Fruit fly (Drosophila melanogaster): ENCODE data around the gene Chd1.
A peak's percentile ranks its signal among the peaks of the same experiment; 100 is the strongest.

Chd1 gene

DNA sequence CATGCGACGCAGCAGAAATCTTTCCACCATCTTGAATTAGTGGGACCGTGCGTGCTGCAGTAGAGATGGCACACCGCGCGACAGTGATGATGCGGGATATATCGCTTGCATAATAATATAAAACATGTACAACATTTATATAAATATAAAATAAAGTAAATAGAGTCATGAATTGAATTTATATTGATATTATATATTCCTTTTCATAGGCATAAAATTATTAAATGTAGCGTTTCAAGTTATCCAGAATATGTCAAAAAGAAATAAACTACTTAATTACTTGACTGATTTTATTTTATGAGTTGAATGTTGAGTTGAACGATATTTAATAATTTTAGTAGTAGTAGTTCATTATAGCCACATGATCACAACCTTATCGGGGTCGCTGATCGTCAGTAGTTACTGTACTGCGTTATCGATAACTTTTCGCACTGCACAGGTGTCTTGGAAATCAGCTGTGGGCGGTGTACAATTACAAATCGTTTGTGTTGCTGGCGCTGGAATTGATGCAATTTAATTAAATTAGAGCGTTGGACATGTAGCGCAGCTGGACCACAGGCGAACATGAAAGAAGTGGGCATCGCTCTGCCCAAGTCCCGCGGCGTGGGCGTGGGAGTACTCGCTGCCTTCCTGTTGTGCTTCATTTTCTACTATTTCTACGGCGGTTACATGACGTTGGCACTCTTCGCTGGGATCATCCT lies at the start of gene Chd1, which contains the start of gene Bem46 (continued):
- no peak for TF ChIP-seq CG3919 (GFP tag; optimal IDR thresholded peaks at IDR 0.05)
- no peak for TF ChIP-seq CG10631 (GFP tag; optimal IDR thresholded peaks at IDR 0.05)
- no peak for TF ChIP-seq pdm3 (GFP tag; optimal IDR thresholded peaks at IDR 0.05)
- peak in 1 of 2 experiments; percentile 69 for TF ChIP-seq salr (GFP tag; optimal IDR thresholded peaks at IDR 0.05)
- no peak for TF ChIP-seq spab (GFP tag; optimal IDR thresholded peaks at IDR 0.05)
- peak; percentile 75 for TF ChIP-seq Gug (GFP tag; IDR thresholded peaks at IDR 0.05)
- TF ChIP-seq CG9139 (GFP tag; optimal IDR thresholded peaks at IDR 0.05), result no peak
- TF ChIP-seq Ets21C (GFP tag; optimal IDR thresholded peaks at IDR 0.05), result no peak

DNA sequence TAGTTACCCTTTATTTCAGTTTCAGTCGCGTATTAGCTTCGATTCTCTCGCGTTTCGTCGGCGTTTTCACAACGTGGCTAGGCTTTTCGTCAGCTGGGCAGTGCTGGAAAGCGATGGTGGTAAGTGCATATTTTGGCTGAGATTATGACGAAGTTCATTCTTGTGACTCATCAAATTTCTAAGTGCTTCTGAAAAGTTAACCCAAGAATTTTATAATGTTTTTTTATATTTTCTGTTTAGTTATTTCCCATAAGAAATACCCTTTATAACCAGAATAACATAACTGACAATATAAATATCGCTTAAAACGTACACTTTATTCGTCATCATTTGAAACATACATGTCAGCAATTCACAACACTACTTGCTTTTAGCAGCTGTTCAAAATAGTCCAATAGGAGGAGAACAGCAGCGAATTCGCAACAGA lies 49.6 kb upstream of the Chd1 start, which contains the start of the genes CG17260 and SerRS:
CG17260 (plus strand) TSS at position 78 of the 427 bp plus-strand sequence.
SerRS (minus strand) TSS at position 251 of the 427 bp plus-strand sequence.
- TF ChIP-seq CG31627 (GFP tag; optimal IDR thresholded peaks at IDR 0.05), result peak; percentile 97
- peak; percentile 92 for TF ChIP-seq Lpt (GFP tag; optimal IDR thresholded peaks at IDR 0.05)
- TF ChIP-seq vri (GFP tag; optimal IDR thresholded peaks at IDR 0.05), result no peak
- peak; percentile 89 for TF ChIP-seq CG11762 (GFP tag; optimal IDR thresholded peaks at IDR 0.05; ENCODE audit: insufficient read depth)
- no peak for TF ChIP-seq CG7368 (GFP tag; optimal IDR thresholded peaks at IDR 0.05)
- peak; percentile 96 for TF ChIP-seq OdsH (GFP tag; optimal IDR thresholded peaks at IDR 0.05)
- TF ChIP-seq CG15336 (GFP tag; IDR thresholded peaks at IDR 0.05), result peak; percentile 82
- TF ChIP-seq net (GFP tag; optimal IDR thresholded peaks at IDR 0.05), result peak; percentile 79
- peak; percentile 73 for TF ChIP-seq Hr38 (GFP tag; optimal IDR thresholded peaks at IDR 0.05)
- TF ChIP-seq Eip78C (GFP tag), result peak; percentile 97
- peak; percentile 90 for TF ChIP-seq CG6792 (GFP tag; optimal IDR thresholded peaks at IDR 0.05)
- TF ChIP-seq Met (GFP tag; optimal IDR thresholded peaks at IDR 0.05), result no peak
- peak; percentile 97 for TF ChIP-seq Hr39 (GFP tag; optimal IDR thresholded peaks at IDR 0.05)
- peak; percentile 88 for TF ChIP-seq CG10669 (GFP tag; optimal IDR thresholded peaks at IDR 0.05)
- TF ChIP-seq CG34406 (GFP tag; optimal IDR thresholded peaks at IDR 0.05), result peak; percentile 91
- peak; percentile 92 for TF ChIP-seq Ets21C (GFP tag; optimal IDR thresholded peaks at IDR 0.05)
- TF ChIP-seq Hr4 (GFP tag; optimal IDR thresholded peaks at IDR 0.05), result peak; percentile 96
- no peak for TF ChIP-seq dsx (GFP tag; optimal IDR thresholded peaks at IDR 0.05; ENCODE audit: poor library complexity, severe bottlenecking)
- TF ChIP-seq CG11902 (GFP tag; optimal IDR thresholded peaks at IDR 0.05), result peak; percentile 91
- peak; percentile 95 for TF ChIP-seq Sox14 (GFP tag; optimal IDR thresholded peaks at IDR 0.05)
- peak; percentile 95 for TF ChIP-seq topi (GFP tag; optimal IDR thresholded peaks at IDR 0.05)
- TF ChIP-seq pdm3 (GFP tag; optimal IDR thresholded peaks at IDR 0.05), result peak; percentile 95
- peak; percentile 91 for TF ChIP-seq Sox15 (GFP tag; optimal IDR thresholded peaks at IDR 0.05)
- TF ChIP-seq ss (GFP tag; optimal IDR thresholded peaks at IDR 0.05), result no peak
- peak; percentile 94 for TF ChIP-seq svp (GFP tag)
- peak; percentile 85 for TF ChIP-seq CG8119 (GFP tag; IDR thresholded peaks at IDR 0.05)
- peak; percentile 94 for TF ChIP-seq CG3919 (GFP tag; optimal IDR thresholded peaks at IDR 0.05)
- TF ChIP-seq dac (GFP tag; optimal IDR thresholded peaks at IDR 0.05), result peak; percentile 86
- peak; percentile 70 for TF ChIP-seq fd59A (GFP tag; optimal IDR thresholded peaks at IDR 0.05)
- no peak for TF ChIP-seq fd85E (GFP tag; optimal IDR thresholded peaks at IDR 0.05)
- TF ChIP-seq CG8319 (GFP tag; optimal IDR thresholded peaks at IDR 0.05), result peak; percentile 91
- TF ChIP-seq CG11294 (GFP tag; IDR thresholded peaks at IDR 0.05), result peak; percentile 84
- TF ChIP-seq Eip93F (GFP tag; optimal IDR thresholded peaks at IDR 0.05), result peak; percentile 59
- peak; percentile 90 for TF ChIP-seq achi (GFP tag; optimal IDR thresholded peaks at IDR 0.05)
- TF ChIP-seq Ets96B (tag; optimal IDR thresholded peaks at IDR 0.05), result peak; percentile 89
- TF ChIP-seq Blimp-1 (GFP tag; optimal IDR thresholded peaks at IDR 0.05), result no peak
- TF ChIP-seq Smox (GFP tag; optimal IDR thresholded peaks at IDR 0.05), result peak; percentile 92
- no peak for TF ChIP-seq CG6276 (GFP tag; optimal IDR thresholded peaks at IDR 0.05)
- TF ChIP-seq CG4318 (GFP tag; optimal IDR thresholded peaks at IDR 0.05), result no peak
- peak; percentile 94 for TF ChIP-seq CG32006 (GFP tag; optimal IDR thresholded peaks at IDR 0.05)
- TF ChIP-seq cyc (GFP tag; optimal IDR thresholded peaks at IDR 0.05), result peak; percentile 95
- TF ChIP-seq spab (GFP tag; optimal IDR thresholded peaks at IDR 0.05), result no peak
- no peak for TF ChIP-seq Sox102F (GFP tag; optimal IDR thresholded peaks at IDR 0.05)
- TF ChIP-seq CG9139 (GFP tag; optimal IDR thresholded peaks at IDR 0.05), result no peak
- TF ChIP-seq eg (GFP tag; IDR thresholded peaks at IDR 0.05), result peak; percentile 92
- peak; percentile 94 for TF ChIP-seq acj6 (GFP tag; optimal IDR thresholded peaks at IDR 0.05)

Measured in whole organism, prepupa.